Fruit fly (Drosophila melanogaster) whole organism, embryonic: ENCODE measurements around the gene Tusp.

ENCODE experiments used
- Adf1 ChIP-seq: fragments of 200-800 bp; sonication (Bioruptor generic); IDR thresholded peaks from 2 replicates; pipeline ENCODE4 v1.3.6; 2022; ENCODE audit warnings: missing biosample characterization, missing genetic modification characterization
- CG10267 ChIP-seq: fragments of 200-800 bp; sonication (Bioruptor generic); optimal IDR thresholded peaks from 2 replicates; lab custom pipeline; 2018; ENCODE audit warnings: missing biosample characterization, mild to moderate bottlenecking, missing genetic modification characterization, moderate library complexity
- CG10321 ChIP-seq: fragments of 200-800 bp; sonication (Bioruptor generic); IDR thresholded peaks from 2 replicates; pipeline ENCODE4 v1.3.6; 2022; ENCODE audit warnings: missing biosample characterization, missing genetic modification characterization
- CG10959 ChIP-seq: fragments of 200-800 bp; sonication (Bioruptor generic); IDR thresholded peaks from 2 replicates; pipeline ENCODE4 v1.3.6; 2022; ENCODE audit warnings: missing biosample characterization, missing genetic modification characterization
- CG11085 ChIP-seq: fragments of 200-800 bp; sonication (Bioruptor generic); IDR thresholded peaks from 2 replicates; pipeline ENCODE4 v1.3.6; 2022; ENCODE audit warnings: missing biosample characterization, missing genetic modification characterization
- CG11723 ChIP-seq: fragments of 200-800 bp; sonication (Bioruptor generic); optimal IDR thresholded peaks from 2 replicates; lab custom pipeline; 2017; ENCODE audit warnings: missing biosample characterization, mild to moderate bottlenecking, missing genetic modification characterization
- CG13287 ChIP-seq: fragments of 200-800 bp; sonication (Bioruptor generic); IDR thresholded peaks from 2 replicates; pipeline ENCODE4 v1.3.6; 2022; ENCODE audit warnings: missing biosample characterization, missing genetic modification characterization; ENCODE audit not compliant: partially characterized antibody
- CG15011 ChIP-seq: fragments of 200-800 bp; sonication (Bioruptor generic); optimal IDR thresholded peaks from 3 replicates; lab custom pipeline; 2018; ENCODE audit warnings: missing biosample characterization, mild to moderate bottlenecking, missing genetic modification characterization
- CG17612 ChIP-seq: fragments of 200-800 bp; sonication (Bioruptor generic); IDR thresholded peaks from 2 replicates; pipeline ENCODE4 v1.3.6; 2022; ENCODE audit warnings: missing biosample characterization, missing genetic modification characterization
- CG17829 ChIP-seq: fragments of 200-800 bp; optimal IDR thresholded peaks from 2 replicates; lab custom pipeline; 2019; ENCODE audit warnings: missing biosample characterization, mild to moderate bottlenecking, missing genetic modification characterization, moderate library complexity
- CG18619 ChIP-seq: fragments of 200-800 bp; sonication (Bioruptor generic); optimal IDR thresholded peaks from 3 replicates; lab custom pipeline; 2017; ENCODE audit warnings: missing biosample characterization, mild to moderate bottlenecking, missing genetic modification characterization
- CG2875 ChIP-seq: fragments of 200-800 bp; sonication (Bioruptor generic); optimal IDR thresholded peaks from 2 replicates; lab custom pipeline; 2017; ENCODE audit warnings: missing biosample characterization, mild to moderate bottlenecking, missing genetic modification characterization, missing genetic modification reagents
- CG32772 ChIP-seq: fragments of 200-800 bp; sonication (Bioruptor generic); IDR thresholded peaks from 2 replicates; pipeline ENCODE4 v1.3.6; 2022; ENCODE audit warnings: missing biosample characterization, missing genetic modification characterization
- CG34224 ChIP-seq: fragments of 200-800 bp; sonication (Bioruptor generic); IDR thresholded peaks from 3 replicates; pipeline ENCODE4 v1.3.6; 2022; ENCODE audit warnings: missing biosample characterization, missing genetic modification characterization; ENCODE audit not compliant: partially characterized antibody
- CG34422 ChIP-seq: fragments of 200-800 bp; sonication (Bioruptor generic); IDR thresholded peaks from 3 replicates; pipeline ENCODE4 v1.3.6; 2022; ENCODE audit warnings: missing biosample characterization, missing genetic modification characterization
- CG4282 ChIP-seq: fragments of 200-800 bp; sonication (Bioruptor generic); optimal IDR thresholded peaks from 2 replicates; lab custom pipeline; 2016; ENCODE audit warnings: missing biosample characterization, missing genetic modification characterization
- CG4328 ChIP-seq: fragments of 200-800 bp; sonication (Bioruptor generic); optimal IDR thresholded peaks from 3 replicates; lab custom pipeline; 2017; ENCODE audit warnings: missing biosample characterization, missing genetic modification reagents, missing genetic modification characterization
- CG43689 ChIP-seq: fragments of 200-800 bp; sonication (Bioruptor generic); IDR thresholded peaks from 2 replicates; pipeline ENCODE4 v1.3.6; 2022; ENCODE audit warnings: missing biosample characterization, missing genetic modification characterization
- CG4854 ChIP-seq: fragments of 200-800 bp; sonication (Bioruptor generic); optimal IDR thresholded peaks from 2 replicates; lab custom pipeline; 2016; ENCODE audit warnings: missing biosample characterization, missing genetic modification characterization, inconsistent platforms
- CG5245 ChIP-seq: fragments of 200-800 bp; sonication (Bioruptor generic); optimal IDR thresholded peaks from 3 replicates; lab custom pipeline; 2016; ENCODE audit warnings: missing biosample characterization, missing genetic modification characterization
- CG7357 ChIP-seq: fragments of 200-800 bp; sonication (Bioruptor generic); IDR thresholded peaks from 3 replicates; pipeline ENCODE4 v1.3.6; 2022; ENCODE audit warnings: missing biosample characterization, missing genetic modification characterization
- CG8290 ChIP-seq, 3 experiments: fragments of 200-800 bp; sonication (Bioruptor generic); optimal IDR thresholded peaks; 2 replicates each; lab custom pipeline; 2016 to 2019; ENCODE audit warnings: missing biosample characterization in 3 of 3, missing genetic modification characterization in 3 of 3, mild to moderate bottlenecking in 2 of 3, moderate library complexity in 1 of 3
- CG8388 ChIP-seq: fragments of 200-800 bp; sonication (Bioruptor generic); optimal IDR thresholded peaks from 2 replicates; lab custom pipeline; 2019; ENCODE audit warnings: missing biosample characterization, mild to moderate bottlenecking, missing genetic modification characterization, moderate library complexity
- CG8765 ChIP-seq: fragments of 200-800 bp; sonication (Bioruptor generic); IDR thresholded peaks from 2 replicates; pipeline ENCODE4 v1.3.6; 2022; ENCODE audit warnings: missing biosample characterization, missing genetic modification characterization
- CG9727 ChIP-seq: fragments of 200-800 bp; sonication (Bioruptor generic); optimal IDR thresholded peaks from 3 replicates; lab custom pipeline; 2017; ENCODE audit warnings: missing biosample characterization, mild to moderate bottlenecking, missing genetic modification characterization
- CrebB ChIP-seq: fragments of 200-800 bp; sonication (Bioruptor generic); optimal IDR thresholded peaks from 3 replicates; lab custom pipeline; 2018; ENCODE audit warnings: missing biosample characterization, mild to moderate bottlenecking, missing genetic modification characterization
- Dfd ChIP-seq, 2 experiments: fragments of >200 bp; optimal IDR thresholded peaks; 2 replicates each; lab custom pipeline; 2017; ENCODE audit warnings: missing biosample characterization in 2 of 2, missing genetic modification characterization in 2 of 2
- Dp ChIP-seq: fragments of 200-800 bp; sonication (Bioruptor generic); optimal IDR thresholded peaks from 2 replicates; lab custom pipeline; 2018; ENCODE audit warnings: missing biosample characterization, mild to moderate bottlenecking, missing genetic modification characterization, moderate library complexity
- Dref ChIP-seq: fragments of 200-800 bp; sonication (Bioruptor generic); IDR thresholded peaks from 2 replicates; pipeline ENCODE4 v1.3.6; 2022; ENCODE audit warnings: missing biosample characterization, missing genetic modification characterization
- E2f1 ChIP-seq: fragments of 200-800 bp; sonication (Bioruptor generic); IDR thresholded peaks from 2 replicates; pipeline ENCODE4 v1.3.6; 2022; ENCODE audit warnings: missing biosample characterization, missing genetic modification characterization
- H2.0 ChIP-seq: fragments of 200-800 bp; sonication (Bioruptor generic); IDR thresholded peaks from 2 replicates; pipeline ENCODE4 v1.3.6; 2022; ENCODE audit warnings: missing biosample characterization, missing genetic modification characterization
- Mrtf ChIP-seq: fragments of 200-800 bp; sonication (Bioruptor generic); IDR thresholded peaks from 3 replicates; pipeline ENCODE4 v1.3.6; 2022; ENCODE audit warnings: missing biosample characterization, missing genetic modification characterization
- Oli ChIP-seq: fragments of 200-800 bp; sonication (Bioruptor generic); optimal IDR thresholded peaks from 2 replicates; lab custom pipeline; 2018; ENCODE audit warnings: missing biosample characterization, mild to moderate bottlenecking, missing genetic modification characterization, moderate library complexity
- Optix ChIP-seq: fragments of 200-800 bp; sonication (Bioruptor generic); IDR thresholded peaks from 3 replicates; pipeline ENCODE4 v1.3.6; 2022; ENCODE audit warnings: missing biosample characterization, missing genetic modification characterization
- Six4 ChIP-seq: fragments of 200-800 bp; sonication (Bioruptor generic); optimal IDR thresholded peaks from 2 replicates; lab custom pipeline; 2016; ENCODE audit warnings: missing biosample characterization, missing genetic modification characterization
- Sox102F ChIP-seq: fragments of 200-800 bp; sonication (Bioruptor generic); optimal IDR thresholded peaks from 2 replicates; lab custom pipeline; 2018; ENCODE audit warnings: missing biosample characterization, mild to moderate bottlenecking, missing genetic modification characterization, moderate library complexity
- abd-A ChIP-seq: fragments of 200-800 bp; sonication (Bioruptor generic); optimal IDR thresholded peaks from 3 replicates; lab custom pipeline; 2019; ENCODE audit warnings: missing biosample characterization, mild to moderate bottlenecking, missing genetic modification characterization, moderate library complexity
- bsh ChIP-seq, 2 experiments: fragments of 200-800 bp; sonication (Bioruptor generic); optimal IDR thresholded peaks; 2 replicates each; lab custom pipeline; 2017 to 2018; ENCODE audit warnings: mild to moderate bottlenecking in 2 of 2, missing biosample characterization in 2 of 2, missing genetic modification characterization in 2 of 2, moderate library complexity in 1 of 2
- chn ChIP-seq: fragments of 200-800 bp; sonication (Bioruptor generic); optimal IDR thresholded peaks from 2 replicates; lab custom pipeline; 2016; ENCODE audit warnings: missing biosample characterization, missing genetic modification characterization
- dimm ChIP-seq: fragments of 200-800 bp; sonication (Bioruptor generic); IDR thresholded peaks from 2 replicates; pipeline ENCODE4 v1.3.6; 2022; ENCODE audit warnings: missing biosample characterization, missing genetic modification characterization
- exex ChIP-seq: fragments of 200-800 bp; sonication (Bioruptor generic); optimal IDR thresholded peaks from 4 replicates; lab custom pipeline; 2018; ENCODE audit warnings: missing biosample characterization, mild to moderate bottlenecking, missing genetic modification characterization, moderate library complexity
- kah ChIP-seq: fragments of 200-800 bp; sonication (Bioruptor generic); optimal IDR thresholded peaks from 2 replicates; lab custom pipeline; 2018; ENCODE audit warnings: missing biosample characterization, mild to moderate bottlenecking, missing genetic modification characterization
- klu ChIP-seq: fragments of 200-800 bp; sonication (Bioruptor generic); IDR thresholded peaks from 2 replicates; pipeline ENCODE4 v1.3.6; 2022; ENCODE audit warnings: missing biosample characterization, missing genetic modification characterization
- lov ChIP-seq, 2 experiments: fragments of 200-800 bp in 1 of 2; fragments of >200 bp in 1 of 2; sonication (Bioruptor generic) in 1 of 2; IDR thresholded peaks in 1 of 2; optimal IDR thresholded peaks in 1 of 2; 2 replicates in 1 of 2; 3 replicates in 1 of 2; pipeline versions ENCODE4 v1.3.6 to Lab custom; 2017 to 2022; ENCODE audit warnings: missing biosample characterization in 1 of 2, missing genetic modification characterization in 1 of 2
- nom ChIP-seq: fragments of 200-800 bp; sonication (Bioruptor generic); optimal IDR thresholded peaks from 2 replicates; lab custom pipeline; 2017; ENCODE audit warnings: missing biosample characterization, missing genetic modification characterization, mild to moderate bottlenecking, moderate library complexity, missing genetic modification reagents
- org-1 ChIP-seq: fragments of 200-800 bp; sonication (Bioruptor generic); optimal IDR thresholded peaks from 2 replicates; lab custom pipeline; 2017; ENCODE audit warnings: missing biosample characterization, missing genetic modification characterization
- sima ChIP-seq: fragments of 200-800 bp; sonication (Bioruptor generic); optimal IDR thresholded peaks from 2 replicates; lab custom pipeline; 2016; ENCODE audit warnings: missing biosample characterization, missing genetic modification characterization
- sqz ChIP-seq: fragments of 200-800 bp; sonication (Bioruptor generic); optimal IDR thresholded peaks from 3 replicates; lab custom pipeline; 2018; ENCODE audit warnings: missing biosample characterization, mild to moderate bottlenecking, missing genetic modification characterization
- stwl ChIP-seq: fragments of 200-800 bp; sonication (Bioruptor generic); optimal IDR thresholded peaks from 3 replicates; lab custom pipeline; 2018; ENCODE audit warnings: missing biosample characterization, mild to moderate bottlenecking, missing genetic modification characterization, moderate library complexity
- usp ChIP-seq: fragments of >200 bp; optimal IDR thresholded peaks from 2 replicates; lab custom pipeline; 2017; ENCODE audit warnings: missing biosample characterization, missing genetic modification characterization

Gene Tusp

DNA sequence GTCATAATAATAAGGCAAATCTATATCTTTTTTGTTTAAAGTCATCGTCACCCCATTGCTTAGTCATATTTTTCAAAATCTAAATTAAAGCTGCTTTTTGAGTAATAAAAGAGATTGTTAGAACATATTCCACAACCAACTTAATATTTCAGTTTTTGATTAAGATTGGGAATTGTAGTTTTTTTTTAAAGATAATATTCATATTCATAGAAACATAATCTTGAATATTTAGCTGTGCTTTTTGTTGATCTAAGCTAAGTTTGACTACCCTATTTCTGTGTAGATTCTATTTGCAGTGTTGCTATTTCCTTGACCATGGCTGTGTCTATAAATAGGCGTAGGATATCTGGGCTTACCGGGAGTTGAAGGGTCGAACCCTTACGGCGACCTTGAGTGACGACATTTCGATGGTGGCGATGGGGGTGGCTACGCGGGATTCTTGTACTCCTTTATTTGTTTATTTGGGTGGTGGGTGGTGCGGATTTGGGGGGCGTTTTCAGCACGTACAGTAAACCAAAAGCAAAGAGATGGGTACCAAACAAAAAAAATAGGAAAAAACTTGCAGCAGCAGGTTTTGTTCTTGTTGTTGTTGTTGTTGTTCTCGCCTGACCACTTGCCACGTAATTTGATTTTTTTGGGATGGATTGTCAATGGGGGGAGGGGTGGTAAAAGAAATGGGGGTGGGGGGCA lies 49.6 kb upstream of the Tusp start (continued):
- TF ChIP-seq CG32772 (GFP tag; lab: Robert Waterston, UW) (no peak), Dref (GFP tag; lab: Robert Waterston, UW) (no peak), kah (no peak), CG17612 (GFP tag; lab: Robert Waterston, UW) (no peak), CG18619 (GFP tag; lab: Kevin White, UChicago) (no peak), CG4328 (GFP tag; lab: Kevin White, UChicago) (no peak), CG4854 (GFP tag; lab: Kevin White, UChicago) (no peak), sima (GFP tag; lab: Kevin White, UChicago) (no peak), E2f1 (no peak), org-1 (no peak), exex (tag; lab: Kevin White, UChicago) (no peak), CG11723 (no peak), Dp (GFP tag; lab: Kevin White, UChicago) (no peak), CG13287 (GFP tag; lab: Robert Waterston, UW) (no peak), Sox102F (no peak), CG8765 (no peak), CG8388 (GFP tag; lab: Kevin White, UChicago) (peak; percentile 14), CG10321 (GFP tag; lab: Robert Waterston, UW) (no peak), lov (optimal IDR thresholded peaks at IDR 0.05; lab: Kevin White, UChicago) (no peak), lov (GFP tag; IDR thresholded peaks at IDR 0.05; lab: Robert Waterston, UW) (no peak), Six4 (GFP tag; lab: Kevin White, UChicago) (no peak), H2.0 (no peak), CG10959 (GFP tag; lab: Robert Waterston, UW) (no peak), CrebB (tag; lab: Kevin White, UChicago) (no peak), usp (GFP tag; lab: Kevin White, UChicago) (no peak), stwl (tag; lab: Kevin White, UChicago) (no peak), CG4282 (GFP tag; lab: Kevin White, UChicago) (no peak), CG10267 (peak; percentile 21), CG43689 (GFP tag; lab: Robert Waterston, UW) (no peak), CG9727 (GFP tag; lab: Kevin White, UChicago) (peak; percentile 16), CG17829 (no peak), CG34422 (no peak), CG15011 (GFP tag; lab: Kevin White, UChicago) (no peak), Optix (no peak), CG7357 (no peak), nom (GFP tag; lab: Kevin White, UChicago) (no peak), Oli (peak; percentile 30), chn (GFP tag; lab: Kevin White, UChicago) (peak; percentile 16), CG5245 (GFP tag; lab: Kevin White, UChicago) (no peak), CG8290 (GFP tag; optimal IDR thresholded peaks at IDR 0.05; lab: Kevin White, UChicago) (no peak), CG8290 (tag; optimal IDR thresholded peaks at IDR 0.05; lab: Kevin White, UChicago) (peak in 1 of 2 experiments; percentile 5), klu (no peak), Adf1 (GFP tag; lab: Robert Waterston, UW) (no peak), abd-A (tag; lab: Kevin White, UChicago) (no peak), bsh (GFP tag; optimal IDR thresholded peaks at IDR 0.05; lab: Kevin White, UChicago) (peak in 1 of 2 experiments; percentile 25), CG2875 (no peak), sqz (GFP tag; lab: Kevin White, UChicago) (peak; percentile 81), Dfd (GFP tag; optimal IDR thresholded peaks at IDR 0.05; lab: Kevin White, UChicago) (no peak), dimm (no peak), CG34224 (GFP tag; lab: Robert Waterston, UW) (no peak), Mrtf (no peak), CG11085 (GFP tag; lab: Robert Waterston, UW) (no peak)
